Worm (Caenorhabditis elegans): ENCODE results near the gene glb-19.
A peak's percentile ranks its signal among the peaks of the same experiment; 100 is the strongest.

The glb-19 gene

ce11 chrIV:10609920-10610319 is 44.0 kb downstream of the glb-19 start:
- TF ChIP-seq T23F11.4 (GFP tag; optimal IDR thresholded peaks at IDR 0.05) (no peak), unc-42 (tag; optimal IDR thresholded peaks at IDR 0.05) (no peak), ceh-45 (GFP tag; IDR thresholded peaks at IDR 0.05) (no peak), K09A11.1 (tag; optimal IDR thresholded peaks at IDR 0.05; ENCODE audit: insufficient read depth) (no peak), ceh-31 (tag; optimal IDR thresholded peaks at IDR 0.05) (no peak), nhr-232 (tag; optimal IDR thresholded peaks at IDR 0.05) (no peak), Y22D7AL.16 (tag; optimal IDR thresholded peaks at IDR 0.05) (no peak), pat-9 (tag; optimal IDR thresholded peaks at IDR 0.05) (no peak), fax-1 (tag; optimal IDR thresholded peaks at IDR 0.05) (no peak), ceh-30 (tag; optimal IDR thresholded peaks at IDR 0.05) (no peak), unc-3 (GFP tag; conservative IDR thresholded peaks at IDR 0.05) (no peak), unc-3 (tag; optimal IDR thresholded peaks at IDR 0.05) (no peak), lim-6 (tag; optimal IDR thresholded peaks at IDR 0.05) (no peak), ceh-14 (tag; optimal IDR thresholded peaks at IDR 0.05) (no peak), odd-2 (tag; optimal IDR thresholded peaks at IDR 0.05) (no peak), rnt-1 (tag; optimal IDR thresholded peaks at IDR 0.05) (no peak), hlh-15 (tag; optimal IDR thresholded peaks at IDR 0.05) (no peak), dve-1 (tag; optimal IDR thresholded peaks at IDR 0.05) (no peak), tbx-7 (tag; optimal IDR thresholded peaks at IDR 0.05) (no peak)

- no peak for TF ChIP-seq dmd-4 (tag; optimal IDR thresholded peaks at IDR 0.05; ENCODE audit: borderline replicate concordance)
- no peak for TF ChIP-seq T23F11.4 (GFP tag; optimal IDR thresholded peaks at IDR 0.05)
- TF ChIP-seq pag-3 (tag; optimal IDR thresholded peaks at IDR 0.05; ENCODE audit: borderline replicate concordance): no peak
- no peak for TF ChIP-seq odd-2 (tag; optimal IDR thresholded peaks at IDR 0.05)
- no peak for TF ChIP-seq C08G9.2 (tag; optimal IDR thresholded peaks at IDR 0.05)
- TF ChIP-seq ets-4 (tag; optimal IDR thresholded peaks at IDR 0.05): no peak
- no peak for TF ChIP-seq F13H6.1 (tag; optimal IDR thresholded peaks at IDR 0.05)
- no peak for TF ChIP-seq unc-55 (GFP tag; optimal IDR thresholded peaks at IDR 0.05)
- TF ChIP-seq ceh-22 (tag; optimal IDR thresholded peaks at IDR 0.05): no peak
- TF ChIP-seq dve-1 (tag; optimal IDR thresholded peaks at IDR 0.05): no peak
- no peak for TF ChIP-seq pha-4 (tag; optimal IDR thresholded peaks at IDR 0.05)
- no peak for TF ChIP-seq elt-2 (tag; optimal IDR thresholded peaks at IDR 0.05)
- no peak for TF ChIP-seq pros-1 (tag; optimal IDR thresholded peaks at IDR 0.05)
Observed at ce11 chrIV:10608275-10608674, 45.7 kb downstream of the glb-19 start, which contains the start of gene R09H10.6. TSS of gene R09H10.6 (plus strand) at chrIV:10608575.

ce11 chrIV:10606575-10607080 is 47.3 kb downstream of the glb-19 start, which contains the start of gene R09H10.3:
TSS of gene R09H10.3 (plus strand) at chrIV:10607030.
- TF ChIP-seq pros-1 (tag; optimal IDR thresholded peaks at IDR 0.05) (no peak), syd-9 (tag; optimal IDR thresholded peaks at IDR 0.05) (no peak), npax-4 (tag; optimal IDR thresholded peaks at IDR 0.05) (no peak), elt-2 (tag; optimal IDR thresholded peaks at IDR 0.05) (peak; percentile 21), ama-1 (optimal IDR thresholded peaks at IDR 0.05) (no peak)

ce11 chrIV:10602644-10603043 is 51.3 kb downstream of the glb-19 start, which contains the start of gene R09H10.2:
TSS of gene R09H10.2 (plus strand) at chrIV:10602944.
- TF ChIP-seq ceh-19 (GFP tag; optimal IDR thresholded peaks at IDR 0.05): no peak
- TF ChIP-seq ceh-31 (tag; optimal IDR thresholded peaks at IDR 0.05): no peak
- TF ChIP-seq ceh-24 (tag; optimal IDR thresholded peaks at IDR 0.05): no peak
- TF ChIP-seq syd-9 (tag; optimal IDR thresholded peaks at IDR 0.05): no peak
- TF ChIP-seq ceh-18 (tag; optimal IDR thresholded peaks at IDR 0.05): no peak
- TF ChIP-seq elt-2 (tag; optimal IDR thresholded peaks at IDR 0.05): no peak
- no peak for TF ChIP-seq unc-42 (tag; optimal IDR thresholded peaks at IDR 0.05)
- no peak for TF ChIP-seq C38D4.7 (GFP tag; optimal IDR thresholded peaks at IDR 0.05)
- TF ChIP-seq C08G9.2 (tag; optimal IDR thresholded peaks at IDR 0.05): no peak
- TF ChIP-seq tbx-7 (tag; optimal IDR thresholded peaks at IDR 0.05): no peak

All from whole organism, late embryonic.